Worm (Caenorhabditis elegans) whole organism, L2 larva: Measurements from ENCODE around the gene C29F7.10.

Source experiments
- C34F6.9 ChIP-seq: fragments of 150-350 bp; optimal IDR thresholded peaks from 2 replicates; lab custom pipeline; 2014; ENCODE audit warnings: missing biosample characterization, missing genetic modification characterization
- F13H6.1 ChIP-seq: sonication (generic microtip); optimal IDR thresholded peaks from 2 replicates; lab custom pipeline; 2016; ENCODE audit warnings: missing genetic modification characterization, missing compliant biosample characterization
- R02D3.7 ChIP-seq: fragments of 150-350 bp; optimal IDR thresholded peaks from 2 replicates; lab custom pipeline; 2014; ENCODE audit warnings: missing biosample characterization, missing genetic modification characterization
- Y55F3AM.14 ChIP-seq: fragments of 200-800 bp; sonication (Bioruptor generic); optimal IDR thresholded peaks from 2 replicates; lab custom pipeline; 2018; ENCODE audit warnings: mild to moderate bottlenecking, missing genetic modification characterization, missing compliant biosample characterization
- ZK546.5 ChIP-seq: sonication (generic microtip); optimal IDR thresholded peaks from 2 replicates; lab custom pipeline; 2017; ENCODE audit warnings: missing biosample characterization, missing genetic modification characterization
- alr-1 ChIP-seq: fragments of 150-350 bp; optimal IDR thresholded peaks from 2 replicates; lab custom pipeline; 2014; ENCODE audit warnings: missing biosample characterization, missing genetic modification characterization
- aly-2 ChIP-seq: fragments of 150-350 bp; optimal IDR thresholded peaks from 2 replicates; lab custom pipeline; 2014; ENCODE audit warnings: missing biosample characterization, missing genetic modification characterization
- crh-2 ChIP-seq: sonication (generic microtip); optimal IDR thresholded peaks from 2 replicates; lab custom pipeline; 2017; ENCODE audit warnings: missing biosample characterization, missing genetic modification characterization
- egl-27 ChIP-seq: sonication (generic microtip); optimal IDR thresholded peaks from 3 replicates; lab custom pipeline; 2017; ENCODE audit warnings: missing biosample characterization, missing genetic modification reagents, missing genetic modification characterization
- elt-3 ChIP-seq: sonication (generic microtip); optimal IDR thresholded peaks from 2 replicates; lab custom pipeline; 2017; ENCODE audit warnings: missing biosample characterization, missing genetic modification characterization
- fos-1 ChIP-seq: fragments of 150-350 bp; optimal IDR thresholded peaks from 2 replicates; lab custom pipeline; 2014; ENCODE audit warnings: missing biosample characterization, missing genetic modification characterization
- gmeb-1 ChIP-seq: fragments of 150-350 bp; optimal IDR thresholded peaks from 2 replicates; lab custom pipeline; 2014; ENCODE audit warnings: missing biosample characterization, missing genetic modification characterization
- lin-11 ChIP-seq: fragments of 150-350 bp; sonication (generic microtip); optimal IDR thresholded peaks from 2 replicates; lab custom pipeline; 2014; ENCODE audit warnings: missing biosample characterization, missing genetic modification characterization, inconsistent platforms, mixed read lengths
- lin-13 ChIP-seq: fragments of 150-350 bp; optimal IDR thresholded peaks from 2 replicates; lab custom pipeline; 2014; ENCODE audit warnings: missing biosample characterization, missing genetic modification reagents, missing genetic modification characterization
- lin-39 ChIP-seq: fragments of 150-350 bp; optimal IDR thresholded peaks from 2 replicates; lab custom pipeline; 2014; ENCODE audit warnings: missing biosample characterization, missing genetic modification reagents, missing genetic modification characterization
- lsy-2 ChIP-seq, 2 experiments: fragments of 150-350 bp in 1 of 2; sonication (generic microtip) in 1 of 2; optimal IDR thresholded peaks; 2 replicates each; lab custom pipeline; 2014 to 2017; ENCODE audit warnings: missing biosample characterization in 2 of 2, missing genetic modification characterization in 2 of 2
- mdl-1 ChIP-seq, 2 experiments: fragments of 150-350 bp in 1 of 2; sonication (generic microtip) in 1 of 2; optimal IDR thresholded peaks; 2 replicates each; lab custom pipeline; 2017; ENCODE audit warnings: missing biosample characterization in 2 of 2, missing genetic modification characterization in 2 of 2
- nhr-12 ChIP-seq: fragments of 150-350 bp; optimal IDR thresholded peaks from 2 replicates; lab custom pipeline; 2014; ENCODE audit warnings: missing biosample characterization, missing genetic modification characterization
- nhr-21 ChIP-seq: fragments of 150-350 bp; optimal IDR thresholded peaks from 2 replicates; lab custom pipeline; 2014; ENCODE audit warnings: missing biosample characterization, missing genetic modification characterization
- nhr-6 ChIP-seq: fragments of 150-350 bp; optimal IDR thresholded peaks from 2 replicates; lab custom pipeline; 2014; ENCODE audit warnings: missing biosample characterization, missing genetic modification characterization
- nhr-77 ChIP-seq: fragments of 150-350 bp; optimal IDR thresholded peaks from 2 replicates; lab custom pipeline; 2014; ENCODE audit warnings: missing biosample characterization, missing genetic modification characterization
- sem-4 ChIP-seq: fragments of 150-350 bp; optimal IDR thresholded peaks from 2 replicates; lab custom pipeline; 2014; ENCODE audit warnings: missing biosample characterization, missing genetic modification reagents, missing genetic modification characterization
- skn-1 ChIP-seq: sonication (generic microtip); optimal IDR thresholded peaks from 2 replicates; lab custom pipeline; 2017; ENCODE audit warnings: missing biosample characterization, missing genetic modification characterization
- sma-3 ChIP-seq: sonication (generic microtip); optimal IDR thresholded peaks from 2 replicates; lab custom pipeline; 2016; ENCODE audit warnings: missing genetic modification reagents, missing genetic modification characterization, missing compliant biosample characterization
- sma-9 ChIP-seq, 2 experiments: fragments of 150-350 bp in 1 of 2; sonication (generic microtip) in 1 of 2; optimal IDR thresholded peaks; 2 replicates each; lab custom pipeline; 2014 to 2016; ENCODE audit warnings: missing genetic modification characterization in 2 of 2, mild to moderate bottlenecking in 1 of 2, missing biosample characterization in 1 of 2, missing compliant biosample characterization in 1 of 2, missing genetic modification reagents in 1 of 2, moderate library complexity in 1 of 2
- unc-55 ChIP-seq: fragments of 150-350 bp; sonication (generic microtip); optimal IDR thresholded peaks from 3 replicates; lab custom pipeline; 2014; ENCODE audit warnings: missing biosample characterization, missing genetic modification reagents, missing genetic modification characterization
- unc-62 ChIP-seq: fragments of 150-350 bp; optimal IDR thresholded peaks from 2 replicates; lab custom pipeline; 2014; ENCODE audit warnings: missing biosample characterization, missing genetic modification reagents, missing genetic modification characterization
- ztf-1 ChIP-seq: fragments of 200-800 bp; sonication (Bioruptor generic); conservative IDR thresholded peaks from 2 replicates; pipeline ENCODE4 v1.3.6; 2022; ENCODE audit warnings: missing genetic modification characterization, missing compliant biosample characterization
- ztf-11 ChIP-seq: sonication (generic microtip); optimal IDR thresholded peaks from 2 replicates; lab custom pipeline; 2017; ENCODE audit warnings: missing biosample characterization, missing genetic modification characterization

Gene C29F7.10

DNA sequence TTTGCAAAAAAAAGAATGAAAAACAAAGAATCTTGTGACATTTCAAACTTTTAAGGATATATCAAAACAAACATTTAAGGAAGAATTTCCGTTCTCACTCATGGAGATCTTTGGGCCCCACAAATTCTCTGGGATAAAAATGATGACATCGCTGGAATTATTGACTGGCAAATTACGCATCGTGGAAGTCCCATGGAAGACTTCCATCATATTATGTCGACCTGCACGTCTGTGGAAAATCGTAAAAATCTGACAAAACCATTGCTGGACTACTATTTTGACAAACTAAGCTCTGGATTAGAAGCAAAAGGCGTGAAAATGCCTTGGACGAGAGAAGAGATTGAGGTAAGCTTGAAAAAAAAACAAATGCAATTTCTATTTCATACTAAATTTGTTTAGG is 13.8 kb downstream of the C29F7.10 start:
- TF ChIP-seq Y55F3AM.14 (GFP tag; lab: Kevin White, UChicago) (no peak), ZK546.5 (no peak)

DNA sequence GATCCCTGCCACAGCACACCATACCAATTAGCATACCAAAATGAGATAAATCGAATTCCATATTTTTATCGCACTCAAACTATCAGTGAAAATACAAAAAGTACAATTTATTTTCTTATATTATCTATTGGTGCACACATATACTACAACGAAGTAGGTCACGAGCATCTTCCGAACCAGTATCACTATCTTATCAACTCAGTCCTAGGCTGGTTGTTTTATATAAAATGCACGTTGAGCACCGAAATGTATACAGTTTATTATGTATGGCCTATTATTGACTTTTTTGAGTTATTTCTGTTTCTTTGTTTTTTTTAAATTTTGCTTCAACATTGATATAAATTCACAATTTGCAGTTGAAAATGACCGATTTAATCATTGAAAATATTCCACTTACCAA is 15.6 kb downstream of the C29F7.10 start, which contains the start of gene C29F7.2:
C29F7.2 (plus strand) TSS at position 357 of the 400 bp plus-strand sequence.
- TF ChIP-seq lin-13 (GFP tag; lab: Kevin White, UChicago): no peak
- TF ChIP-seq ztf-1 (GFP tag; lab: Robert Waterston, UW): no peak
- peak; percentile 38 for TF ChIP-seq crh-2 (tag; lab: Kevin White, UChicago)
- TF ChIP-seq aly-2: no peak
- TF ChIP-seq gmeb-1 (tag; lab: Kevin White, UChicago): peak; percentile 17
- TF ChIP-seq ztf-11 (tag; lab: Kevin White, UChicago): no peak
- TF ChIP-seq sma-9 (GFP tag; optimal IDR thresholded peaks at IDR 0.05; lab: Kevin White, UChicago): peak; percentile 57
- no peak for TF ChIP-seq sma-9 (tag; optimal IDR thresholded peaks at IDR 0.05; lab: Kevin White, UChicago)
- peak; percentile 18 for TF ChIP-seq sma-3
- peak; percentile 32 for TF ChIP-seq fos-1 (tag; lab: Kevin White, UChicago)

DNA sequence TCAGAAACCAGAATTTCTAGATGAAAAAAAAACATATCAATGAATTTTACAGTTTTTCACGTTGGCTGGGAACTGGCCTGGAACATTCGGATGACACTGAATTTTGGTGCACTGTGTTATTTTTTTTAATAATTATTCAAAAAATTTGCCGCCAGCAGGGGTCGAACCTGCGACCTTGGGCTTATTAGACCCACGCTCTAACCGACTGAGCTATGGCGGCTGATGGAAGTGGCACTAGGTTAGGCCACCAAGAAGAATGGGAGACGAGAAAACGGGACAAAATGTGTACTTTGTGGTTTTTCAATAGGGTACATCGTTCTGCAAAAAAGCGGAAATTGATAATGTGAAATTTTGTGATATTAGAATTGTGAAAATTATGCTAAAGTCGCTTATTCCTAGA is 16.3 kb downstream of the C29F7.10 start:
- TF ChIP-seq lin-13 (GFP tag; lab: Kevin White, UChicago) (no peak), sma-9 (GFP tag; optimal IDR thresholded peaks at IDR 0.05; lab: Kevin White, UChicago) (peak; percentile 63), sma-9 (tag; optimal IDR thresholded peaks at IDR 0.05; lab: Kevin White, UChicago) (no peak), unc-55 (no peak), unc-62 (GFP tag; lab: Kevin White, UChicago) (no peak), lsy-2 (tag; optimal IDR thresholded peaks at IDR 0.05; lab: Kevin White, UChicago) (peak in 1 of 2 experiments; percentile 1), F13H6.1 (tag; lab: Kevin White, UChicago) (peak; percentile 11), nhr-77 (tag; lab: Kevin White, UChicago) (no peak), lin-11 (peak; percentile 1), skn-1 (tag; lab: Kevin White, UChicago) (no peak), fos-1 (tag; lab: Kevin White, UChicago) (peak; percentile 11), gmeb-1 (tag; lab: Kevin White, UChicago) (peak; percentile 9), elt-3 (tag; lab: Kevin White, UChicago) (no peak), C34F6.9 (tag; lab: Kevin White, UChicago) (peak; percentile 7), crh-2 (tag; lab: Kevin White, UChicago) (peak; percentile 24), nhr-21 (tag; lab: Kevin White, UChicago) (peak; percentile 31), sma-3 (peak; percentile 30)

DNA sequence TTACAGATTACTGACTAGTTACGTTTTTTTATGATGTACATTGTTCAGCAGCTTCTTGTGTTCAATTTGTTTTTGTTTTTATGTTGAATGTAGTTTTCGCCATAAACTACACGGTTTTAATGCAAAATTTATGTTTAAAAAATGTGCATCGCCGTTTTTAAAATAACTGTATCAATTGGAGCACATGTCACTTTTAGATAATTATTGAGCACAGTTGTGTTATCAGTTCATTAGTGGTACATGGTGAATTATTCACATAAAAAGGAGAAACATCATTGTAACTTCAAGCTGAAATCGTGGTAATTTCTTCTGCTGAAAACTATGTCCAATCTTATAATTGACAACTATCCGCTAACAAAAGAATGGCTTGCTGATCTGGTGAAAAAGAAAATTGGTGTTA is 19.0 kb downstream of the C29F7.10 start:
- TF ChIP-seq lin-39 (tag; lab: Kevin White, UChicago) (no peak), C34F6.9 (tag; lab: Kevin White, UChicago) (no peak), nhr-12 (tag; lab: Kevin White, UChicago) (no peak), fos-1 (tag; lab: Kevin White, UChicago) (peak; percentile 55), nhr-6 (tag; lab: Kevin White, UChicago) (no peak), sem-4 (no peak), elt-3 (tag; lab: Kevin White, UChicago) (no peak), crh-2 (tag; lab: Kevin White, UChicago) (peak; percentile 0)

DNA sequence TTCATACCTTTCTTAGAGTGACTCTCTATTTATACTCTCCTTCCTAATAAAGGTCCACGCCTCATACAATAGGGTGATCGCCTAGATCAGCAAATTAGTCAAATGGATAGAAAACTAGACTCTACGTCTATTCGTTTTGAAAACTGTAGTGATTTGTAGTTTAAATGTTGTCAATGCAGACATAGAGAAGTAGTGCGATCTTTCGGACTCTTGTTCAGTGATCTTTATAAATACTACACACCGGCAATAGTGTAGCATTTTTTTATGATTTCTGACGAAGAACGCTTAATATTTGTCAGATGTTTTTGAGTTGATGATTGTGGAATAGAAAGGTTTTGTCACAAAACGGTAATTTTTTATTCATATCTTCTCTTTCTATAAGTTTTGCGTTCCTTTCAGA is 20.0 kb downstream of the C29F7.10 start:
- peak; percentile 10 for TF ChIP-seq sma-9 (GFP tag; optimal IDR thresholded peaks at IDR 0.05; lab: Kevin White, UChicago)
- TF ChIP-seq sma-9 (tag; optimal IDR thresholded peaks at IDR 0.05; lab: Kevin White, UChicago): no peak
- no peak for TF ChIP-seq egl-27

DNA sequence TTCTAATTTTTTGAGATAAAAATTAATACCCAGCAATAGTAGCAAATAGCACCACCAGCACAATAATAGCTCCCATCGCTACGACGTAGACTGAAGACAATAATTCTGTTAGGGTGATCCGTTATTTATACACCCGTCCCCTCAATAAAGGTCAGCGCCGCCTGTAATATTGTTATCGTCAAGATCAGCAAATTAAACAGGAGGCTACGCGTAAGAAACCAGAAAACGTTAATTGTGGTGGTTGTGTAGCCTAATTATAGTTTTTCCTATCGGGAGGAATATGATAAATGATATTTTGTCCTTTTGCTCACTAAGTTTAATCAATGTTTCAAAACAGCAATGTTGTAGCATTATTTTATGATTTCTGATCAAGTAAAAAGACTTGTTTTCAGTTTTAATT is 21.7 kb downstream of the C29F7.10 start, which contains the start of the genes cyp-13B1 and C29F7.1:
cyp-13B1 (minus strand) TSS at position 101 of the 400 bp plus-strand sequence.
C29F7.1 (plus strand) TSS at position 394 of the 400 bp plus-strand sequence.
- TF ChIP-seq unc-62 (GFP tag; lab: Kevin White, UChicago) (no peak), nhr-12 (tag; lab: Kevin White, UChicago) (no peak), lin-39 (tag; lab: Kevin White, UChicago) (no peak), ztf-1 (GFP tag; lab: Robert Waterston, UW) (no peak), crh-2 (tag; lab: Kevin White, UChicago) (peak; percentile 5), mdl-1 (tag; optimal IDR thresholded peaks at IDR 0.05; lab: Kevin White, UChicago) (no peak), lin-11 (no peak), alr-1 (tag; lab: Kevin White, UChicago) (no peak), F13H6.1 (tag; lab: Kevin White, UChicago) (no peak), R02D3.7 (tag; lab: Kevin White, UChicago) (no peak), Y55F3AM.14 (GFP tag; lab: Kevin White, UChicago) (no peak), sma-9 (GFP tag; optimal IDR thresholded peaks at IDR 0.05; lab: Kevin White, UChicago) (peak; percentile 1), sma-9 (tag; optimal IDR thresholded peaks at IDR 0.05; lab: Kevin White, UChicago) (no peak)
